Worm (Caenorhabditis elegans): ENCODE measurements around the gene C06E1.1.
A peak's percentile ranks its signal among the peaks of the same experiment; 100 is the strongest.

C06E1.1 gene

ce11 chrIII:8594088-8594487, 11.5 kb upstream of the C06E1.1 start:
- no peak for TF ChIP-seq sox-4 (tag; optimal IDR thresholded peaks at IDR 0.05)

ce11 chrIII:8596692-8597091, 8.9 kb upstream of the C06E1.1 start:
- TF ChIP-seq ceh-2 (tag; optimal IDR thresholded peaks at IDR 0.05) (no peak), ceh-31 (tag; optimal IDR thresholded peaks at IDR 0.05) (peak; percentile 0)

ce11 chrIII:8597770-8598169, 7.9 kb upstream of the C06E1.1 start, which contains the start of gene ztf-30:
Gene ztf-30, minus strand, starts transcription at chrIII:8597870.
- no peak for TF ChIP-seq C38D4.7 (GFP tag; optimal IDR thresholded peaks at IDR 0.05)
- no peak for TF ChIP-seq dmd-4 (tag; optimal IDR thresholded peaks at IDR 0.05; ENCODE audit: borderline replicate concordance)
- no peak for TF ChIP-seq eyg-1 (tag; optimal IDR thresholded peaks at IDR 0.05)
- TF ChIP-seq ama-1 (optimal IDR thresholded peaks at IDR 0.05): no peak
- TF ChIP-seq npax-4 (tag; optimal IDR thresholded peaks at IDR 0.05): no peak
- no peak for TF ChIP-seq tbx-2 (tag; optimal IDR thresholded peaks at IDR 0.05)
- TF ChIP-seq nhr-11 (tag; optimal IDR thresholded peaks at IDR 0.05): no peak
- no peak for TF ChIP-seq ceh-48 (tag; optimal IDR thresholded peaks at IDR 0.05)
- no peak for TF ChIP-seq pha-2 (tag; optimal IDR thresholded peaks at IDR 0.05)
- TF ChIP-seq lin-11 (tag; optimal IDR thresholded peaks at IDR 0.05): no peak
- no peak for TF ChIP-seq Y22D7AL.16 (tag; optimal IDR thresholded peaks at IDR 0.05)
- TF ChIP-seq nhr-232 (tag; optimal IDR thresholded peaks at IDR 0.05): no peak
- TF ChIP-seq odd-2 (tag; optimal IDR thresholded peaks at IDR 0.05): no peak
- TF ChIP-seq unc-55 (GFP tag; optimal IDR thresholded peaks at IDR 0.05): no peak

- TF ChIP-seq ceh-48 (tag; optimal IDR thresholded peaks at IDR 0.05): no peak
- no peak for TF ChIP-seq ceh-6 (GFP tag; optimal IDR thresholded peaks at IDR 0.05)
- no peak for TF ChIP-seq ref-2 (tag; optimal IDR thresholded peaks at IDR 0.05)
- no peak for TF ChIP-seq gmeb-2 (tag; optimal IDR thresholded peaks at IDR 0.05)
- no peak for TF ChIP-seq pha-2 (tag; optimal IDR thresholded peaks at IDR 0.05)
- TF ChIP-seq mec-3 (tag; optimal IDR thresholded peaks at IDR 0.05; ENCODE audit: borderline replicate concordance): no peak
- no peak for TF ChIP-seq sox-2 (GFP tag; IDR thresholded peaks at IDR 0.05)
- no peak for TF ChIP-seq pax-1 (tag; optimal IDR thresholded peaks at IDR 0.05)
These were observed 6.7 kb upstream of the C06E1.1 start for ce11 chrIII:8598961-8599360.

- TF ChIP-seq tbx-2 (tag; optimal IDR thresholded peaks at IDR 0.05) (no peak), tbx-7 (tag; optimal IDR thresholded peaks at IDR 0.05) (no peak), pax-1 (tag; optimal IDR thresholded peaks at IDR 0.05) (no peak), lin-11 (tag; optimal IDR thresholded peaks at IDR 0.05) (no peak), lim-6 (tag; optimal IDR thresholded peaks at IDR 0.05) (no peak), ama-1 (optimal IDR thresholded peaks at IDR 0.05) (no peak), rnt-1 (tag; optimal IDR thresholded peaks at IDR 0.05) (no peak), unc-42 (tag; optimal IDR thresholded peaks at IDR 0.05) (no peak), pha-2 (tag; optimal IDR thresholded peaks at IDR 0.05) (no peak), ztf-16 (tag; optimal IDR thresholded peaks at IDR 0.05) (no peak)
These were observed 3.5 kb upstream of the C06E1.1 start for ce11 chrIII:8602148-8602547.

- TF ChIP-seq ref-2 (tag; optimal IDR thresholded peaks at IDR 0.05): no peak
- TF ChIP-seq lim-6 (tag; optimal IDR thresholded peaks at IDR 0.05): no peak
- no peak for TF ChIP-seq unc-86 (tag; optimal IDR thresholded peaks at IDR 0.05)
- TF ChIP-seq dmd-4 (tag; optimal IDR thresholded peaks at IDR 0.05; ENCODE audit: borderline replicate concordance): no peak
- TF ChIP-seq ceh-19 (GFP tag; optimal IDR thresholded peaks at IDR 0.05): no peak
- no peak for TF ChIP-seq dve-1 (tag; optimal IDR thresholded peaks at IDR 0.05)
- no peak for TF ChIP-seq C08G9.2 (tag; optimal IDR thresholded peaks at IDR 0.05)
- TF ChIP-seq T23F11.4 (GFP tag; optimal IDR thresholded peaks at IDR 0.05): no peak
These were observed 4.1 kb downstream of the C06E1.1 start, which contains the start of gene C06E1.9 for ce11 chrIII:8609683-8610082. Gene C06E1.9, minus strand, starts transcription at chrIII:8609783.
